Worm (Caenorhabditis elegans): Measurements from ENCODE around the gene K08D9.9.

The K08D9.9 gene

DNA sequence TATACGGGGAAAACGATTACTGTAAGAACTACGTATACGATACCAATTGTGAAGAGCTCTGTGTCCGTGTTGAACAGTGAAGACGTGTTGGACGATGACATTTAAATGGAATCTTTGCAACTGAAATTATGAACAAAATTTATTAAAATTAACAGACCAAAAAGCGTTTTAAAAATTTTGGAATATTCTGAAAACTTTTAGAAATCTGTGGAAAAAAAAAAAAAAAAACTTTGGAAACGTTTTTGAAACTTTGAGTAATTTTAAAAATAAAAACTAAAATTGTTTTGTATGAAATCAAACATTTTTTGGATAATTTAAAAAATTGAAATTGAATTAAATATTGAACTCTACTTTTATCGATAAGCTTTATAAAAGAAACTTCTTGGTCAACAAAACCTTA is 19.5 kb upstream of the K08D9.9 start, which contains the start of gene srt-63:
TSS of gene srt-63 (minus strand) at position 101 of the 400 bp plus-strand sequence.
- TF ChIP-seq elt-2 (tag; optimal IDR thresholded peaks at IDR 0.05) (no peak), ceh-63 (GFP tag; optimal IDR thresholded peaks at IDR 0.05) (no peak), tbx-2 (tag; optimal IDR thresholded peaks at IDR 0.05) (no peak), unc-130 (tag; optimal IDR thresholded peaks at IDR 0.05) (no peak), sox-4 (tag; optimal IDR thresholded peaks at IDR 0.05) (no peak), zag-1 (tag; optimal IDR thresholded peaks at IDR 0.05) (no peak), nhr-237 (tag; optimal IDR thresholded peaks at IDR 0.05) (no peak), zip-4 (GFP tag; optimal IDR thresholded peaks at IDR 0.05) (no peak), nhr-12 (tag; optimal IDR thresholded peaks at IDR 0.05) (no peak), mdl-1 (tag; optimal IDR thresholded peaks at IDR 0.05) (no peak), pqm-1 (tag; optimal IDR thresholded peaks at IDR 0.05) (no peak), egl-13 (tag; optimal IDR thresholded peaks at IDR 0.05) (no peak), fkh-8 (tag; optimal IDR thresholded peaks at IDR 0.05) (no peak), vab-15 (tag; optimal IDR thresholded peaks at IDR 0.05) (no peak), ceh-8 (GFP tag; optimal IDR thresholded peaks at IDR 0.05) (no peak), nhr-11 (tag; optimal IDR thresholded peaks at IDR 0.05) (no peak), pax-3 (tag; optimal IDR thresholded peaks at IDR 0.05) (no peak), ama-1 (optimal IDR thresholded peaks at IDR 0.05) (no peak)

DNA sequence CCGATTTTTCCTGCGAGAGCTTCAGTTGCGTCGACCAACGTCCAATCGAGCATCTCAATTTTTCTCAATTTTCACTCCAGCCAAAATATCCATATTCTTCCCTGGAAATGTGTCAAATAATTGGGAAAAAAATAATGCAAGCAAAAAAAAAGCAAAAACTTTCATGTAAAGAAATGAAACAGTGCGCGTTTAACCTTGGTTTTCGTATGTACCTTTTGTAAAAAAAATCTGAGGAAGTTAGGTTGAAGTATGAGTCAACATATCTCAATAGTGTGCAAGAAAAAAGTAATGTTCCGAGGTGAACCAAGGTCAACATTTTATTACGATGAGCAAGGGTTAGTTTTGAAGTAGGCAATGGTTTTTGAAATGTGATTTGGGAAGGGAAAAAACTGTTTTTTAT is 13.6 kb upstream of the K08D9.9 start, which contains the start of gene T28A11.13:
TSS of gene T28A11.13 (minus strand) at position 101 of the 400 bp plus-strand sequence.
- TF ChIP-seq snpc-4 (tag; optimal IDR thresholded peaks at IDR 0.05) (no peak), dpl-1 (GFP tag; optimal IDR thresholded peaks at IDR 0.05) (no peak), fkh-4 (tag; optimal IDR thresholded peaks at IDR 0.05; ENCODE audit: borderline replicate concordance) (no peak), fos-1 (tag; optimal IDR thresholded peaks at IDR 0.05) (no peak), nhr-90 (tag; optimal IDR thresholded peaks at IDR 0.05; ENCODE audit: poor library complexity) (no peak), efl-3 (GFP tag; optimal IDR thresholded peaks at IDR 0.05) (no peak), nhr-12 (tag; optimal IDR thresholded peaks at IDR 0.05) (no peak), aha-1 (tag; optimal IDR thresholded peaks at IDR 0.05) (no peak), ztf-11 (tag; optimal IDR thresholded peaks at IDR 0.05) (no peak), unc-30 (tag; optimal IDR thresholded peaks at IDR 0.05) (no peak), hlh-4 (tag; optimal IDR thresholded peaks at IDR 0.05) (no peak), fkh-10 (GFP tag; optimal IDR thresholded peaks at IDR 0.05) (no peak), nhr-237 (tag; optimal IDR thresholded peaks at IDR 0.05) (no peak), elt-2 (tag; optimal IDR thresholded peaks at IDR 0.05) (no peak), nhr-19 (GFP tag; conservative IDR thresholded peaks at IDR 0.05) (no peak), ceh-63 (GFP tag; optimal IDR thresholded peaks at IDR 0.05) (no peak)

DNA sequence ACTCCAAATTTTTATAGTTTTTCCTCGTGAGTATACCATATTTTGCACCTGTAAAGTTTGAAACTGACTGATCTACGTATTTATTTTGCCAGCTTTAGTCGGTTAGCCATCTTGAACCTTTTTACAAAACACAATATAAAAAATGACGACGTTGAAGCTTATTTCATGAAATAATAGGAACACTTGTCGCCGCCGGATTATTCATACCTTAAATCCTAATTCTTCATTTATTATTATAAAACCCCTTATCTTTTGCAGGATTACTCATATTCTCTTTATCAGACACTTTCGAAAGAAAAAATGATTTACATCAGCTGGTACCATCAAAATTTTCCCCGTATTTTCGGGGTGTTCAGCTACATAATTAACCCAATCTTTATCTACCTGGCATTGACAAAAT is 11.0 kb upstream of the K08D9.9 start, which contains the start of gene srj-8:
TSS of gene srj-8 (plus strand) at position 301 of the 400 bp plus-strand sequence.
- TF ChIP-seq snpc-4 (tag; optimal IDR thresholded peaks at IDR 0.05), result no peak
- TF ChIP-seq unc-86 (tag; optimal IDR thresholded peaks at IDR 0.05), result no peak
- TF ChIP-seq isw-1 (GFP tag; IDR thresholded peaks at IDR 0.05), result no peak
- no peak for TF ChIP-seq pqm-1 (tag; optimal IDR thresholded peaks at IDR 0.05)
- no peak for TF ChIP-seq fkh-10 (GFP tag; optimal IDR thresholded peaks at IDR 0.05)
- TF ChIP-seq ces-1 (GFP tag; optimal IDR thresholded peaks at IDR 0.05), result no peak
- TF ChIP-seq unc-98 (GFP tag; IDR thresholded peaks at IDR 0.05), result no peak
- no peak for TF ChIP-seq vab-15 (tag; optimal IDR thresholded peaks at IDR 0.05)
- TF ChIP-seq tlp-1 (tag; optimal IDR thresholded peaks at IDR 0.05), result no peak
- TF ChIP-seq hlh-17 (GFP tag; optimal IDR thresholded peaks at IDR 0.05; ENCODE audit: borderline replicate concordance), result no peak
- TF ChIP-seq lin-14 (GFP tag; optimal IDR thresholded peaks at IDR 0.05), result no peak
- no peak for TF ChIP-seq unc-62 (GFP tag; optimal IDR thresholded peaks at IDR 0.05)
- no peak for TF ChIP-seq mdl-1 (tag; optimal IDR thresholded peaks at IDR 0.05)
- no peak for TF ChIP-seq lir-3 (tag; optimal IDR thresholded peaks at IDR 0.05; ENCODE audit: poor library complexity)
- TF ChIP-seq sox-4 (tag; optimal IDR thresholded peaks at IDR 0.05), result no peak
- no peak for TF ChIP-seq alr-1 (tag; optimal IDR thresholded peaks at IDR 0.05; ENCODE audit: borderline replicate concordance)
- no peak for TF ChIP-seq lin-35 (GFP tag; optimal IDR thresholded peaks at IDR 0.05)
- no peak for TF ChIP-seq nhr-77 (tag; optimal IDR thresholded peaks at IDR 0.05)

Data from whole organism, L1 larva.